Fruit fly (Drosophila melanogaster) Kc167 (cell line): ENCODE measurements around the gene Mics1.

Experiments used
- Myc ChIP-seq: fragments of >200 bp; optimal IDR thresholded peaks from 2 replicates; lab custom pipeline; 2017; ENCODE audit warnings: missing external identifiers
- Sin3A ChIP-seq: fragments of >200 bp; optimal IDR thresholded peaks from 2 replicates; lab custom pipeline; 2018; ENCODE audit warnings: missing external identifiers
- h ChIP-seq: fragments of >200 bp; optimal IDR thresholded peaks from 3 replicates; lab custom pipeline; 2018; ENCODE audit warnings: missing external identifiers
- insv ChIP-seq: fragments of >200 bp; optimal IDR thresholded peaks from 3 replicates; lab custom pipeline; 2018; ENCODE audit warnings: missing external identifiers
- psq ChIP-seq: fragments of >200 bp; optimal IDR thresholded peaks from 2 replicates; lab custom pipeline; 2017; ENCODE audit warnings: missing external identifiers
- ttk ChIP-seq: sonication (Bioruptor generic); optimal IDR thresholded peaks from 2 replicates; lab custom pipeline; 2017; ENCODE audit warnings: missing external identifiers

DNA sequence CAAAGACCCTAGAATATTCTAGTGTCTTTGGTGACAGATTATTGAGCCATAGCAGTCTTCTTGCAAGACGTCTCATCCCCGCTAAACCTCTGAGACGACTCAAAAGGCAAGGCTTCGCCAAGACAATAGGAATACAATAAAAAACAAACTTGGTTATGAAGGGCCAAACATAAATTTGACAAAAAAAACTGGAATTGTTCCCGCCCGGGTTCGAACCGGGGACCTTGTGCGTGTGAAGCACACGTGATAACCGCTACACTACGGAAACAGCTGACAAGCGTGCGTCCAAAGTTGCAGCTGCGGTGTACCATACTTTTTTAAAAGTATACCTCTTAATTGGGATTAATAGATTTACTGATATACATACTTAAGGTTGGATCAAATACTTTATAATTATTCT, 26.5 kb downstream of the Mics1 start:
- no peak for TF ChIP-seq Sin3A (lab: Kevin White, UChicago)
- no peak for TF ChIP-seq h (lab: Kevin White, UChicago)
- TF ChIP-seq psq, result no peak
- no peak for TF ChIP-seq ttk (lab: Kevin White, UChicago)
- no peak for TF ChIP-seq insv (lab: Kevin White, UChicago)
- TF ChIP-seq Myc (lab: Kevin White, UChicago), result no peak
